Fruit fly (Drosophila melanogaster): ENCODE measurements around the gene CG33965.
A peak's percentile ranks its signal among the peaks of the same experiment; 100 is the strongest.

dm6 chr3L:1204674-1205547 is 27.8 kb upstream of the CG33965 start, which contains the start of gene CG9119:
- peak; percentile 18 for TF ChIP-seq Hr39 (GFP tag; optimal IDR thresholded peaks at IDR 0.05)
- TF ChIP-seq topi (GFP tag; optimal IDR thresholded peaks at IDR 0.05) = peak; percentile 18
- TF ChIP-seq pdm3 (GFP tag; optimal IDR thresholded peaks at IDR 0.05) = peak; percentile 35

Measured in whole organism, prepupa.